Fruit fly (Drosophila melanogaster) whole organism, prepupa: ENCODE data around the gene Prp18.

Source experiments
- Blimp-1 ChIP-seq: fragments of 200-800 bp; sonication (Bioruptor generic); optimal IDR thresholded peaks from 3 replicates; lab custom pipeline; 2017; ENCODE audit warnings: missing biosample characterization, missing genetic modification characterization, mild to moderate bottlenecking, moderate library complexity, missing genetic modification reagents
- CG3919 ChIP-seq: fragments of 200-800 bp; sonication (Bioruptor generic); optimal IDR thresholded peaks from 3 replicates; lab custom pipeline; 2016; ENCODE audit warnings: missing biosample characterization, missing genetic modification characterization
- Hr39 ChIP-seq: fragments of 200-800 bp; sonication (Bioruptor generic); optimal IDR thresholded peaks from 2 replicates; lab custom pipeline; 2016; ENCODE audit warnings: missing biosample characterization, missing genetic modification characterization
- Hr4 ChIP-seq: fragments of 200-800 bp; sonication (Bioruptor generic); optimal IDR thresholded peaks from 3 replicates; lab custom pipeline; 2016; ENCODE audit warnings: missing biosample characterization, missing genetic modification characterization
- Sox102F ChIP-seq: fragments of 200-800 bp; sonication (Bioruptor generic); optimal IDR thresholded peaks from 2 replicates; lab custom pipeline; 2016; ENCODE audit warnings: missing biosample characterization, mild to moderate bottlenecking, missing genetic modification characterization
- acj6 ChIP-seq: fragments of 200-800 bp; sonication (Bioruptor generic); optimal IDR thresholded peaks from 3 replicates; lab custom pipeline; 2016; ENCODE audit warnings: missing biosample characterization, missing genetic modification characterization
- cyc ChIP-seq: fragments of 200-800 bp; sonication (Bioruptor generic); optimal IDR thresholded peaks from 3 replicates; lab custom pipeline; 2016; ENCODE audit warnings: missing biosample characterization, missing genetic modification characterization
- lz ChIP-seq: fragments of 200-800 bp; sonication (Bioruptor generic); optimal IDR thresholded peaks from 3 replicates; lab custom pipeline; 2016; ENCODE audit warnings: missing biosample characterization, missing genetic modification characterization
- spab ChIP-seq: fragments of 200-800 bp; sonication (Bioruptor generic); optimal IDR thresholded peaks from 2 replicates; lab custom pipeline; 2017; ENCODE audit warnings: missing biosample characterization, mild to moderate bottlenecking, missing genetic modification characterization, missing genetic modification reagents

dm6 chr3R:19027165-19027564 is 3.9 kb downstream of the Prp18 start, which contains the start of gene NP15.6:
- TF ChIP-seq cyc (GFP tag; lab: Kevin White, UChicago) (no peak), Hr4 (GFP tag; lab: Kevin White, UChicago) (no peak), spab (GFP tag; lab: Kevin White, UChicago) (no peak), Blimp-1 (GFP tag; lab: Kevin White, UChicago) (no peak), CG3919 (GFP tag; lab: Kevin White, UChicago) (no peak), acj6 (GFP tag; lab: Kevin White, UChicago) (no peak), lz (GFP tag; lab: Kevin White, UChicago) (no peak), Sox102F (GFP tag; lab: Kevin White, UChicago) (no peak), Hr39 (GFP tag; lab: Kevin White, UChicago) (no peak)
